Worm (Caenorhabditis elegans): ENCODE measurements around the gene fipr-1.
A peak's percentile ranks its signal among the peaks of the same experiment; 100 is the strongest.

fipr-1 gene

DNA sequence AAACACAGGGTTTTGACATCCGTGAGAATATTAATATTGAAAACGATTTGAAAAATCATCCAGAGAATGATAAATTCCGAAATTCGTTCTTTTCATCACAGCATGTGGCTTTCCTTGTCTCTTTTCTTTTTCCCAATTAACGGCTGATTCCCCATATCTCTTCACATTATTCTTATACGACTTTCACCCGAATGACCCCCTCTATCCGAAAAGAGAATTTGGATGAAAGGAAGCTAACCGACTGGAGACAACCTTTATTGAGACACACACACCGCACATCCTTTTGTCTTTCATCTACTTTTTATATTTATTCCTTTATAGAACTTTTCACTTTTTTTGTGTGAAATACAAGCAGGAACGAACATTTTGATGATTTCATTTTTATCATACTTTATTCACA is 3.9 kb downstream of the fipr-1 start:
- TF ChIP-seq tbx-2 (tag; optimal IDR thresholded peaks at IDR 0.05) (no peak), zag-1 (tag; optimal IDR thresholded peaks at IDR 0.05) (no peak), nhr-28 (tag; optimal IDR thresholded peaks at IDR 0.05) (no peak), egl-5 (tag; optimal IDR thresholded peaks at IDR 0.05) (no peak), daf-12 (tag; optimal IDR thresholded peaks at IDR 0.05) (no peak), jun-1 (tag; optimal IDR thresholded peaks at IDR 0.05) (no peak), mdl-1 (tag; optimal IDR thresholded peaks at IDR 0.05) (no peak), nhr-12 (tag; optimal IDR thresholded peaks at IDR 0.05) (no peak), egl-27 (tag; optimal IDR thresholded peaks at IDR 0.05) (no peak), ztf-11 (tag; optimal IDR thresholded peaks at IDR 0.05) (no peak)

DNA sequence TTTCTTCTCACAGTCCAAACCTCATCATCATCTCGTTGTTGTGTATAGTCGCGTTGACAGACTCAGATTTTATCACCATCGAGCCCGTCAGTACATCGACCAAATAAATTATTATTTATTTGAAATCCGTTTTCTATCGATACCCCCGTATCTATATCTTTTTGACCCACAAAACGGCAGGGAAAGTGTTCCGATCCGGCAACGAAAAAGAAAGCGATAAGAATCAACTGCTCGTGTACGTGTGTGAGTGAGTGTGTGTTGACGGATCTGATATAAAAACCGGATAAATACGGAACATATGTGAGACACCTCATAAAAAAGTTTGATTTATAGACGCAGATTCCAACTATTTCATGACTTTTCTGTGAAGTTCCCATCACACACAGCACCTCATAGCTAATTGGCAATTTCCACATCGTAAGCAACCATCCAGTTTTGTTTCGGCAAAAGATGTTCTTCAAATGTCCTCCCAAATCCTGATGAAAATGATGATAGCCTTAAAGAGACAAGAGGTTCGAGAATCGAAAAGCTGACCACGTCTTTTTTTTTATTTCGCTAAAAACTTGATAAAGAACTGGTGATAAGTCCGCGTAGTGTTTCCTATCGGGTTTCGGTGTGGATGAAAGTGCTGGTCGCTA is 7.2 kb downstream of the fipr-1 start:
- peak; percentile 43 for TF ChIP-seq nhr-25 (tag; optimal IDR thresholded peaks at IDR 0.05)
- TF ChIP-seq tbx-2 (tag; optimal IDR thresholded peaks at IDR 0.05): peak; percentile 11
- no peak for TF ChIP-seq nhr-237 (tag; optimal IDR thresholded peaks at IDR 0.05)
- peak; percentile 91 for TF ChIP-seq nhr-43 (tag; optimal IDR thresholded peaks at IDR 0.05; ENCODE audit: poor library complexity, severe bottlenecking)
- TF ChIP-seq elt-1 (tag; optimal IDR thresholded peaks at IDR 0.05): peak; percentile 44
- TF ChIP-seq elt-3 (tag; optimal IDR thresholded peaks at IDR 0.05): peak in 1 of 3 experiments; percentile 35
- peak; percentile 62 for TF ChIP-seq aly-2 (tag; optimal IDR thresholded peaks at IDR 0.05)
- no peak for TF ChIP-seq eor-1 (tag; optimal IDR thresholded peaks at IDR 0.05)
- TF ChIP-seq ama-1 (optimal IDR thresholded peaks at IDR 0.05): peak; percentile 76
- peak; percentile 45 for TF ChIP-seq nhr-23 (tag; optimal IDR thresholded peaks at IDR 0.05)
- TF ChIP-seq lsy-12 (tag; optimal IDR thresholded peaks at IDR 0.05): peak; percentile 34
- TF ChIP-seq fos-1 (tag; optimal IDR thresholded peaks at IDR 0.05): no peak
- TF ChIP-seq nhr-28 (tag; optimal IDR thresholded peaks at IDR 0.05): peak; percentile 1
- no peak for TF ChIP-seq nfya-1 (tag; optimal IDR thresholded peaks at IDR 0.05; ENCODE audit: insufficient read depth)

ce11 chrV:12353505-12353904 is 8.0 kb downstream of the fipr-1 start:
- TF ChIP-seq daf-12 (tag; optimal IDR thresholded peaks at IDR 0.05) (no peak), nhr-43 (tag; optimal IDR thresholded peaks at IDR 0.05; ENCODE audit: poor library complexity, severe bottlenecking) (peak; percentile 25)

DNA sequence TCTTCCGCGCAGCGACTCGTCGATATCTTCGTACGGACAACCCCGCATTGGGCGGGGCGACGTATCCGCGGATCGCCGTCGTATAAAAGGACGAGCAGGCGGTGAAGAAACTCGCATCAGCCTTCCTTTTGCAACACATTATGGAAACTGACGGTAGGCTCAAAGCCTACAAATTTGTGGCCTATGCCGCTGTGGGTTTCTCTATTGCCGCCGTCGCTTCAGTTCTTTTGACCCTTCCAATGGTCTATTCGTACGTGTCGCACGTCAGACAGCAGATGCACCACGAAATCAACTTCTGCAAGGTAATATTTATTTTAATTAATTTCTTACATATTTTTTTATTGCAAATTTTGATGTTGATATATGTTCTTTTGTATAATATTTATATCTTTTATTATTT is 8.7 kb downstream of the fipr-1 start:
- TF ChIP-seq ama-1 (optimal IDR thresholded peaks at IDR 0.05) (peak; percentile 51), elt-3 (tag; optimal IDR thresholded peaks at IDR 0.05) (no peak)

- TF ChIP-seq ama-1 (optimal IDR thresholded peaks at IDR 0.05) (no peak), fos-1 (tag; optimal IDR thresholded peaks at IDR 0.05) (no peak), ztf-11 (tag; optimal IDR thresholded peaks at IDR 0.05) (no peak), nhr-11 (tag; optimal IDR thresholded peaks at IDR 0.05) (no peak), skn-1 (tag; optimal IDR thresholded peaks at IDR 0.05) (no peak), mml-1 (tag; optimal IDR thresholded peaks at IDR 0.05) (no peak), lsy-12 (tag; optimal IDR thresholded peaks at IDR 0.05) (no peak), nhr-25 (tag; optimal IDR thresholded peaks at IDR 0.05) (no peak), elt-1 (tag; optimal IDR thresholded peaks at IDR 0.05) (no peak), fkh-10 (GFP tag; optimal IDR thresholded peaks at IDR 0.05) (no peak)
Measured at ce11 chrV:12352445-12352844, 9.1 kb downstream of the fipr-1 start, which contains the start of gene sqt-3. Gene sqt-3 (plus strand): TSS chrV:12352745.

DNA sequence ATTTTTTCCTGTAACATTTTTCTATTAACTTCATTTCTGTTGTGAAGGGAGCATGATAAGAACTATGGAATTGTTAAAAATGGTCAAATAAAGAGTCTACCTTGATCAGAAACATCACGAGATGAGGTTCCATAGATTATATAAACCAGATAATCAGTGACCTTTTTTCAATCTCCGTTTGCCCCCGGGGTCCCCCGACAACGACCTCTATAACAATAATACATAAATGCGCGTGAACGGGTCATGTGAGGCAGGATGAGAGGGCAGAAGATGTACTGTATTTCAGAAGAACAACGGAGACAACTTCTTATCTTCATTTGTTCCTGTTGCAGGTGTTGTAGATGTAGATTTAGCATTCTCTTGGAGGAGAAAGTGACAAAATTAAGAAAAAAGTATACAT is 9.7 kb downstream of the fipr-1 start:
- peak; percentile 27 for TF ChIP-seq nhr-25 (tag; optimal IDR thresholded peaks at IDR 0.05)
- no peak for TF ChIP-seq nhr-237 (tag; optimal IDR thresholded peaks at IDR 0.05)
- TF ChIP-seq ztf-11 (tag; optimal IDR thresholded peaks at IDR 0.05): no peak
- no peak for TF ChIP-seq mml-1 (tag; optimal IDR thresholded peaks at IDR 0.05)
- TF ChIP-seq nhr-76 (tag; optimal IDR thresholded peaks at IDR 0.05): no peak
- TF ChIP-seq ceh-16 (tag; optimal IDR thresholded peaks at IDR 0.05): no peak
- peak; percentile 78 for TF ChIP-seq elt-1 (tag; optimal IDR thresholded peaks at IDR 0.05)

ce11 chrV:12349365-12349764 is 12.2 kb downstream of the fipr-1 start:
- TF ChIP-seq nhr-23 (tag; optimal IDR thresholded peaks at IDR 0.05) (peak; percentile 19), nhr-237 (tag; optimal IDR thresholded peaks at IDR 0.05) (no peak), elt-1 (tag; optimal IDR thresholded peaks at IDR 0.05) (no peak), pqm-1 (tag; optimal IDR thresholded peaks at IDR 0.05) (no peak), daf-12 (tag; optimal IDR thresholded peaks at IDR 0.05) (no peak), nhr-12 (tag; optimal IDR thresholded peaks at IDR 0.05) (no peak), fkh-10 (GFP tag; optimal IDR thresholded peaks at IDR 0.05) (no peak), fkh-2 (tag; optimal IDR thresholded peaks at IDR 0.05) (no peak)

Data from whole organism, L3 larva.